Worm (Caenorhabditis elegans) whole organism, late embryonic: ENCODE data around the gene F59F5.4.
A peak's percentile ranks its signal among the peaks of the same experiment; 100 is the strongest.

Experiments
- C38D4.7 ChIP-seq: fragments of 200-800 bp; sonication (Bioruptor generic); optimal IDR thresholded peaks from 2 replicates; lab custom pipeline; 2018; ENCODE audit warnings: mild to moderate bottlenecking, missing genetic modification characterization, moderate library complexity, missing compliant biosample characterization
- F13H6.1 ChIP-seq: sonication (generic microtip); optimal IDR thresholded peaks from 2 replicates; lab custom pipeline; 2016; ENCODE audit warnings: missing genetic modification characterization, missing compliant biosample characterization
- K02D7.2 ChIP-seq: sonication (generic microtip); optimal IDR thresholded peaks from 2 replicates; lab custom pipeline; 2017; ENCODE audit warnings: mild to moderate bottlenecking, missing genetic modification characterization, missing compliant biosample characterization
- K09A11.1 ChIP-seq: sonication (generic microtip); optimal IDR thresholded peaks from 2 replicates; lab custom pipeline; 2017; ENCODE audit warnings: antibody characterized with exemption, mild to moderate bottlenecking, missing genetic modification characterization, missing compliant biosample characterization; ENCODE audit not compliant: insufficient read depth
- Y22D7AL.16 ChIP-seq: sonication (generic microtip); optimal IDR thresholded peaks from 2 replicates; lab custom pipeline; 2016; ENCODE audit warnings: missing genetic modification characterization, missing compliant biosample characterization
- ahr-1 ChIP-seq: sonication (generic microtip); optimal IDR thresholded peaks from 2 replicates; lab custom pipeline; 2016; ENCODE audit warnings: missing genetic modification characterization, missing compliant biosample characterization
- ceh-2 ChIP-seq: sonication (generic microtip); optimal IDR thresholded peaks from 2 replicates; lab custom pipeline; 2016; ENCODE audit warnings: missing genotype, missing genetic modification characterization, missing compliant biosample characterization
- ceh-24 ChIP-seq: sonication (generic microtip); optimal IDR thresholded peaks from 2 replicates; lab custom pipeline; 2016; ENCODE audit warnings: mild to moderate bottlenecking, missing genetic modification characterization, missing compliant biosample characterization
- ceh-45 ChIP-seq: fragments of 200-800 bp; sonication (Bioruptor generic); IDR thresholded peaks from 2 replicates; pipeline ENCODE4 v1.3.6; 2022; ENCODE audit warnings: missing genetic modification reagents, missing genetic modification characterization, missing compliant biosample characterization
- elt-2 ChIP-seq: sonication (generic microtip); optimal IDR thresholded peaks from 2 replicates; lab custom pipeline; 2016; ENCODE audit warnings: missing genetic modification reagents, missing genetic modification characterization, missing compliant biosample characterization
- elt-4 ChIP-seq: sonication (generic microtip); optimal IDR thresholded peaks from 2 replicates; lab custom pipeline; 2016; ENCODE audit warnings: missing genetic modification characterization, missing compliant biosample characterization
- ets-4 ChIP-seq: sonication (generic microtip); optimal IDR thresholded peaks from 2 replicates; lab custom pipeline; 2016; ENCODE audit warnings: missing genetic modification characterization, missing compliant biosample characterization
- fkh-10 ChIP-seq: fragments of 150-350 bp; optimal IDR thresholded peaks from 2 replicates; lab custom pipeline; 2014; ENCODE audit warnings: missing biosample characterization, missing genetic modification reagents, missing genetic modification characterization
- fkh-6 ChIP-seq: sonication (generic microtip); optimal IDR thresholded peaks from 2 replicates; lab custom pipeline; 2016; ENCODE audit warnings: missing genetic modification characterization, missing compliant biosample characterization
- gmeb-2 ChIP-seq: sonication (generic microtip); optimal IDR thresholded peaks from 2 replicates; lab custom pipeline; 2016; ENCODE audit warnings: missing genetic modification characterization, inconsistent platforms, missing compliant biosample characterization
- hlh-13 ChIP-seq: fragments of 200-800 bp; sonication (Bioruptor generic); optimal IDR thresholded peaks from 2 replicates; lab custom pipeline; 2018; ENCODE audit warnings: mild to moderate bottlenecking, missing genetic modification characterization, missing compliant biosample characterization
- hlh-30 ChIP-seq: sonication (generic microtip); optimal IDR thresholded peaks from 2 replicates; lab custom pipeline; 2017; ENCODE audit warnings: antibody characterized with exemption, missing genetic modification characterization, missing compliant biosample characterization; ENCODE audit not compliant: insufficient read depth
- hlh-6 ChIP-seq: sonication (generic microtip); optimal IDR thresholded peaks from 2 replicates; lab custom pipeline; 2016; ENCODE audit warnings: missing genotype, missing genetic modification characterization, missing compliant biosample characterization
- hlh-8 ChIP-seq: sonication (generic microtip); optimal IDR thresholded peaks from 2 replicates; lab custom pipeline; 2016; ENCODE audit warnings: missing genotype, missing genetic modification characterization, missing compliant biosample characterization
- lim-6 ChIP-seq: sonication (generic microtip); optimal IDR thresholded peaks from 2 replicates; lab custom pipeline; 2016; ENCODE audit warnings: missing genetic modification characterization, missing compliant biosample characterization
- madf-2 ChIP-seq: sonication (generic microtip); optimal IDR thresholded peaks from 2 replicates; lab custom pipeline; 2017; ENCODE audit warnings: missing genetic modification characterization, missing compliant biosample characterization
- nfya-1 ChIP-seq: sonication (generic microtip); optimal IDR thresholded peaks from 2 replicates; lab custom pipeline; 2017; ENCODE audit warnings: missing genetic modification characterization, mild to moderate bottlenecking, missing compliant biosample characterization, antibody characterized with exemption, moderate library complexity
- nhr-232 ChIP-seq: sonication (generic microtip); optimal IDR thresholded peaks from 2 replicates; lab custom pipeline; 2016; ENCODE audit warnings: missing genetic modification characterization, missing compliant biosample characterization
- npax-4 ChIP-seq: sonication (generic microtip); optimal IDR thresholded peaks from 2 replicates; lab custom pipeline; 2016; ENCODE audit warnings: missing genetic modification characterization, missing compliant biosample characterization
- odd-2 ChIP-seq: sonication (generic microtip); optimal IDR thresholded peaks from 2 replicates; lab custom pipeline; 2017; ENCODE audit warnings: antibody characterized with exemption, mild to moderate bottlenecking, missing genetic modification characterization, missing compliant biosample characterization
- pat-9 ChIP-seq: fragments of 200-800 bp; sonication (Bioruptor generic); optimal IDR thresholded peaks from 2 replicates; lab custom pipeline; 2018; ENCODE audit warnings: mild to moderate bottlenecking, missing genetic modification characterization, moderate library complexity, missing compliant biosample characterization
- pax-1 ChIP-seq: fragments of 150-350 bp; optimal IDR thresholded peaks from 2 replicates; lab custom pipeline; 2014; ENCODE audit warnings: missing biosample characterization, missing genetic modification characterization
- pha-2 ChIP-seq: sonication (generic microtip); optimal IDR thresholded peaks from 2 replicates; lab custom pipeline; 2017; ENCODE audit warnings: mild to moderate bottlenecking, missing genetic modification characterization, missing compliant biosample characterization
- pqm-1 ChIP-seq: sonication (generic microtip); optimal IDR thresholded peaks from 2 replicates; lab custom pipeline; 2016; ENCODE audit warnings: missing genetic modification characterization, missing compliant biosample characterization
- ref-2 ChIP-seq: sonication (generic microtip); optimal IDR thresholded peaks from 2 replicates; lab custom pipeline; 2016; ENCODE audit warnings: missing genetic modification characterization, missing compliant biosample characterization
- rnt-1 ChIP-seq: sonication (generic microtip); optimal IDR thresholded peaks from 2 replicates; lab custom pipeline; 2016; ENCODE audit warnings: missing genetic modification characterization, missing compliant biosample characterization
- sox-2 ChIP-seq: fragments of 200-800 bp; sonication (Bioruptor generic); IDR thresholded peaks from 2 replicates; pipeline ENCODE4 v1.3.6; 2022; ENCODE audit warnings: missing genetic modification reagents, missing genetic modification characterization, missing compliant biosample characterization
- sox-4 ChIP-seq: sonication (generic microtip); optimal IDR thresholded peaks from 2 replicates; lab custom pipeline; 2017; ENCODE audit warnings: mild to moderate bottlenecking, missing genetic modification characterization, inconsistent platforms, missing compliant biosample characterization
- syd-9 ChIP-seq: sonication (generic microtip); optimal IDR thresholded peaks from 2 replicates; lab custom pipeline; 2016; ENCODE audit warnings: mild to moderate bottlenecking, missing genetic modification characterization, moderate library complexity, missing compliant biosample characterization
- ttx-3 ChIP-seq: sonication (generic microtip); optimal IDR thresholded peaks from 2 replicates; lab custom pipeline; 2016; ENCODE audit warnings: missing genetic modification reagents, missing genetic modification characterization, missing compliant biosample characterization
- unc-3 ChIP-seq, 2 experiments: fragments of 200-800 bp in 1 of 2; sonication (Bioruptor generic) in 1 of 2; sonication (generic microtip) in 1 of 2; conservative IDR thresholded peaks in 1 of 2; optimal IDR thresholded peaks in 1 of 2; 2 replicates each; pipeline versions ENCODE4 v1.3.6 to Lab custom; 2016 to 2022; ENCODE audit warnings: missing compliant biosample characterization in 2 of 2, missing genetic modification characterization in 2 of 2, missing genetic modification reagents in 1 of 2
- unc-86 ChIP-seq: sonication (generic microtip); optimal IDR thresholded peaks from 2 replicates; lab custom pipeline; 2016; ENCODE audit warnings: missing genetic modification characterization, missing compliant biosample characterization
- zip-5 ChIP-seq: sonication (generic microtip); optimal IDR thresholded peaks from 2 replicates; lab custom pipeline; 2016; ENCODE audit warnings: missing genetic modification characterization, missing compliant biosample characterization

F59F5.4 gene

DNA sequence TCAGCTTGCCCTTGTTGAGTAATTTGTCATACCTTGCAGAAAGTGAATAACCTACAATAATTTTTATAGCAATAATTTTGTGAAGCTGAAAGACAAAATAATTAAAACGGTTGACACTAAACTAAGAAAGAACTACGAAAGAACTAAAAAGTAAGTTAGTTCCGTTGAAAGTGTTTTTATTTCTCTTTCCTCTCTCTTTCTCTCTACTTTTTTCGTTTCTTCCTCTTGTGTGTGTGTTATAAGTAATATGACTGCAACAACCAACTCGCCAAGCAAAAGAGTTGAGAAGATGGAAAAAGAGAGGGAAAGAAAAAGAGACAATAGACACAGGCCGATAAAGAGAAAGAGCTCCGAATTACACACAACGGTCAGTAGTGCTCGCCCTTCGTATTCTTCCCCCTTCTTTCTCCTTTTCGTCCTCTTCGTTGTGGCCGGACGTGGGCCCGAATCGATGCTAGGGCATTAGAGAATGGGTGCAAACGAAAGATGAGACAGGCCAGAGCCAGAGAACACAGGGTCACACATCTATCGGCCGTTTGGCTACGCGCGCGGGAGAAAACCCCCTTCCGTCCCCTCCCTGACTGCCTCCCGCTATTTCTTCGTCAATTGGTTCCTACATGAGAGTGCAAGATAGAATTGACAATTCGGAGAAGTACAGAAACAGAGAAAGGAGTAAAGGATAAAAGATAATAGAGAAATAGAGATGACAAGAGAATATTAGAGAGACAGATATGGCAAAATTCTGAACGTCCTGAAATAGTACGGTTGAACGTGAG lies 12.6 kb downstream of the F59F5.4 start, which contains the start of gene syd-2 (continued):
- no peak for TF ChIP-seq unc-3 (GFP tag; conservative IDR thresholded peaks at IDR 0.05; lab: Robert Waterston, UW)
- no peak for TF ChIP-seq unc-3 (tag; optimal IDR thresholded peaks at IDR 0.05; lab: Kevin White, UChicago)
- no peak for TF ChIP-seq fkh-10
- TF ChIP-seq hlh-8 (tag; lab: Kevin White, UChicago) = peak; percentile 33
- peak; percentile 57 for TF ChIP-seq elt-2 (tag; lab: Kevin White, UChicago)
- peak; percentile 58 for TF ChIP-seq hlh-6 (tag; lab: Kevin White, UChicago)
- TF ChIP-seq lim-6 (tag; lab: Kevin White, UChicago) = no peak
- TF ChIP-seq pha-2 (tag; lab: Kevin White, UChicago) = peak; percentile 69
- TF ChIP-seq ceh-24 (tag; lab: Kevin White, UChicago) = peak; percentile 3
- TF ChIP-seq ref-2 (tag; lab: Kevin White, UChicago) = peak; percentile 93
- peak; percentile 31 for TF ChIP-seq ets-4 (tag; lab: Kevin White, UChicago)
- peak; percentile 44 for TF ChIP-seq K09A11.1 (tag; lab: Kevin White, UChicago)
- peak; percentile 69 for TF ChIP-seq syd-9 (tag; lab: Kevin White, UChicago)
- TF ChIP-seq ahr-1 (tag; lab: Kevin White, UChicago) = peak; percentile 22
- TF ChIP-seq pat-9 = peak; percentile 38
- TF ChIP-seq ceh-45 (GFP tag; lab: Robert Waterston, UW) = no peak
- no peak for TF ChIP-seq npax-4 (tag; lab: Kevin White, UChicago)
- TF ChIP-seq nfya-1 (tag; lab: Kevin White, UChicago) = peak; percentile 89
- TF ChIP-seq sox-2 = peak; percentile 34
- peak; percentile 90 for TF ChIP-seq rnt-1 (tag; lab: Kevin White, UChicago)
- TF ChIP-seq ttx-3 (tag; lab: Kevin White, UChicago) = peak; percentile 4
- TF ChIP-seq odd-2 (tag; lab: Kevin White, UChicago) = no peak
- peak; percentile 46 for TF ChIP-seq sox-4 (tag; lab: Kevin White, UChicago)
- peak; percentile 45 for TF ChIP-seq madf-2 (tag; lab: Kevin White, UChicago)
- TF ChIP-seq hlh-13 (GFP tag; lab: Kevin White, UChicago) = no peak
- TF ChIP-seq gmeb-2 = peak; percentile 61
- TF ChIP-seq zip-5 (tag; lab: Kevin White, UChicago) = no peak
- TF ChIP-seq Y22D7AL.16 (tag; lab: Kevin White, UChicago) = no peak
- peak; percentile 2 for TF ChIP-seq nhr-232

DNA sequence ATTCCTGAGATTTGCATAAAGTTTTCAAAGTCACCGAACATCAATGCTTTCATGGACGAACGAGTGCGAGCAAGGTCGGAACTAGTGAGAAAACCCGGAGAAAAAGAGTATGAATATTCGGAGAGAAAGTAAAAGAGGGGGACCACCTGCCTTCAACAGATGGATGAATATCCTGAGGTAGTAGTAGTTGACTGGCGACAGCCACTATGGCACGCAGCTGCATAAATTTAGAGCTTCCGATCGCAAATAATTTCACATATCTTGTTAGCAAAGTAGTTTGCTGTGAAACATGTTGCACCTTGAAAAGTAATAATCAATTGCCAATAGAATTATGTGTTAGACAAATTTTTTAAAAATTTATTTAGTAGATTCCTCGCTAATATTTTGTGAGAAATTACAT lies 14.0 kb downstream of the F59F5.4 start:
- no peak for TF ChIP-seq hlh-30 (tag; lab: Kevin White, UChicago)
- TF ChIP-seq zip-5 (tag; lab: Kevin White, UChicago) = no peak
- TF ChIP-seq Y22D7AL.16 (tag; lab: Kevin White, UChicago) = no peak
- no peak for TF ChIP-seq elt-4
- no peak for TF ChIP-seq K02D7.2
- no peak for TF ChIP-seq K09A11.1 (tag; lab: Kevin White, UChicago)
- no peak for TF ChIP-seq unc-86 (tag; lab: Kevin White, UChicago)
- no peak for TF ChIP-seq fkh-6 (tag; lab: Kevin White, UChicago)
- no peak for TF ChIP-seq nfya-1 (tag; lab: Kevin White, UChicago)
- TF ChIP-seq ets-4 (tag; lab: Kevin White, UChicago) = no peak
- no peak for TF ChIP-seq ceh-2 (tag; lab: Kevin White, UChicago)
- TF ChIP-seq sox-4 (tag; lab: Kevin White, UChicago) = no peak
- no peak for TF ChIP-seq rnt-1 (tag; lab: Kevin White, UChicago)
- no peak for TF ChIP-seq pax-1 (tag; lab: Kevin White, UChicago)
- TF ChIP-seq hlh-8 (tag; lab: Kevin White, UChicago) = no peak
- TF ChIP-seq F13H6.1 = no peak
- TF ChIP-seq pqm-1 (tag; lab: Kevin White, UChicago) = no peak
- TF ChIP-seq C38D4.7 (GFP tag; lab: Kevin White, UChicago) = no peak
- no peak for TF ChIP-seq lim-6 (tag; lab: Kevin White, UChicago)
- TF ChIP-seq, all 69 proteins: peak for 0
